Fruit fly (Drosophila melanogaster) whole organism, adult: ENCODE results near the gene CG15506.

Experiments used
- CG1620 ChIP-seq: fragments of 200-800 bp; sonication (Bioruptor generic); optimal IDR thresholded peaks from 2 replicates; lab custom pipeline; 2016; ENCODE audit warnings: missing biosample characterization, missing genetic modification characterization
- CG5204 ChIP-seq: fragments of 200-800 bp; sonication (Bioruptor generic); optimal IDR thresholded peaks from 2 replicates; lab custom pipeline; 2016; ENCODE audit warnings: missing biosample characterization, missing genetic modification characterization
- CG7045 ChIP-seq: fragments of 200-800 bp; sonication (Bioruptor generic); optimal IDR thresholded peaks from 2 replicates; lab custom pipeline; 2017; ENCODE audit warnings: missing biosample characterization, mild to moderate bottlenecking, missing genetic modification characterization
- CG7101 ChIP-seq: fragments of 200-800 bp; sonication (Bioruptor generic); optimal IDR thresholded peaks from 2 replicates; lab custom pipeline; 2018; ENCODE audit warnings: missing biosample characterization, mild to moderate bottlenecking, missing genetic modification characterization, moderate library complexity
- Clk ChIP-seq: fragments of 200-800 bp; sonication (Bioruptor generic); optimal IDR thresholded peaks from 2 replicates; lab custom pipeline; 2017; ENCODE audit warnings: missing biosample characterization, missing genetic modification characterization
- Crg-1 ChIP-seq: fragments of 200-800 bp; sonication (Bioruptor generic); optimal IDR thresholded peaks from 2 replicates; lab custom pipeline; 2016; ENCODE audit warnings: missing biosample characterization, missing genetic modification characterization
- Hr96 ChIP-seq: fragments of 200-800 bp; sonication (Bioruptor generic); optimal IDR thresholded peaks from 2 replicates; lab custom pipeline; 2016; ENCODE audit warnings: missing biosample characterization, missing genetic modification characterization
- cnc ChIP-seq, 2 experiments: fragments of >200 bp; optimal IDR thresholded peaks; 2 replicates each; lab custom pipeline; 2017
- kay ChIP-seq: fragments of 200-800 bp; sonication (Bioruptor generic); peaks from one replicate; lab custom pipeline; 2016; ENCODE audit warnings: missing biosample characterization, missing genetic modification characterization, borderline replicate concordance
- pad ChIP-seq: fragments of 200-800 bp; sonication (Bioruptor generic); optimal IDR thresholded peaks from 3 replicates; lab custom pipeline; 2017; ENCODE audit warnings: missing biosample characterization, missing genetic modification characterization, mild to moderate bottlenecking, moderate library complexity, missing genetic modification reagents
- tj ChIP-seq: fragments of 200-800 bp; sonication (Bioruptor generic); optimal IDR thresholded peaks from 3 replicates; lab custom pipeline; 2017; ENCODE audit warnings: missing biosample characterization, mild to moderate bottlenecking, missing genetic modification characterization, moderate library complexity
- toe ChIP-seq: fragments of 200-800 bp; sonication (Bioruptor generic); optimal IDR thresholded peaks from 2 replicates; lab custom pipeline; 2016; ENCODE audit warnings: missing biosample characterization, missing genetic modification characterization

DNA sequence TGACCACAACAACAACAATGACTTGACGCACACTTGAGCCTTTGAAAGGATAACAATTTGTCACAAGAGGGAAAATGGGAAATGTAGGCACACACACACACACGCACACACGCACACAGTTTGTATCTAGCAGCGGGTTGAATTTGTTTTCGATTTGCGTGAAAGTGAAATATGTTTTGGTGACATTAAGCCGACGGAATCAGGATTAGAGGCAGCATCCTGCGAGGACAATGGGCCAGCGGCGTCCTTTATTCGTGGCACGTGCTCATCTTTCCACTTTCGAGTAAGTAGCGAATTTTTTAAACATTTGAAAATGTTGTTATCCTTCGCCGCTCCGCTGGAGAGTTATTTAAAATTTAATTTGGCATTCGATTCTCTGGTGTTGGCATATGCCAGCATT, 11.2 kb upstream of the CG15506 start:
- no peak for TF ChIP-seq cnc (optimal IDR thresholded peaks at IDR 0.05; lab: Kevin White, UChicago)
- TF ChIP-seq tj: no peak
- TF ChIP-seq CG7045 (GFP tag; lab: Kevin White, UChicago): no peak
- TF ChIP-seq CG5204: no peak
- TF ChIP-seq Hr96 (GFP tag; lab: Kevin White, UChicago): no peak
- no peak for TF ChIP-seq kay
- no peak for TF ChIP-seq CG1620 (GFP tag; lab: Kevin White, UChicago)
- no peak for TF ChIP-seq Crg-1 (GFP tag; lab: Kevin White, UChicago)
- TF ChIP-seq pad (GFP tag; lab: Kevin White, UChicago): no peak
- TF ChIP-seq toe (GFP tag; lab: Kevin White, UChicago): no peak
- no peak for TF ChIP-seq CG7101 (tag; lab: Kevin White, UChicago)
- no peak for TF ChIP-seq Clk (GFP tag; lab: Kevin White, UChicago)
